Fruit fly (Drosophila melanogaster): ENCODE results near the gene Aladin.

Gene Aladin

DNA sequence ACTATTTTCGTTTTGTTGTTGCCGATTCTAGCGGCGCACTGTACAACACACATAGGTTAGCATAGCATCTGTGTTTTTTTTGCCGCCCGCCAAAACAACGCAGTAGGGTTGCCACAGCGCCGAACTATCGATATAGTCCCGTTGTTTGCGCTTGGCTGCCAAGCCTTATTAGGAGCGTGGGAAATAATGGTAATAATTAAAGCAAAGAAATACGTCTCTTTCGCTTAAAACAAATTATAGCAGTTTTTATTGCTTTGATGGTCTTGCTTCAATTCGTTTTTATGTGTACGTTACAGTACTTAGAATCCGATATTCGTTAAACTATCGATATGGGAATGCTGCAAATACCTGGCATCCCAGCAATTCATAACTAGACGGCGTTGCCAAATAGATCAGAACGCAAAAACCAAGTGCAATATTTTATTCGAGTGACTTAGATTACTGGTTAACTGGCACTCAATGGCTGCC is 29.8 kb upstream of the Aladin start, which contains the start of the genes mxc and Larp7 (continued):
- TF ChIP-seq fd3F (GFP tag; optimal IDR thresholded peaks at IDR 0.05) (peak; percentile 55), CG1233 (GFP tag; optimal IDR thresholded peaks at IDR 0.05) (no peak), CG34376 (GFP tag; optimal IDR thresholded peaks at IDR 0.05) (peak; percentile 38), Poxn (GFP tag; IDR thresholded peaks at IDR 0.05) (no peak), CG15479 (GFP tag; optimal IDR thresholded peaks at IDR 0.05) (no peak), Myb (GFP tag; optimal IDR thresholded peaks at IDR 0.05) (peak; percentile 76), CG14710 (tag; optimal IDR thresholded peaks at IDR 0.05) (peak; percentile 80), HLHmδ (GFP tag; optimal IDR thresholded peaks at IDR 0.05) (no peak), ara (GFP tag; IDR thresholded peaks at IDR 0.05) (no peak), Atf6 (GFP tag; IDR thresholded peaks at IDR 0.05) (peak; percentile 40; the same call in 1 of the 2 replicates), CG7745 (tag; optimal IDR thresholded peaks at IDR 0.05) (no peak), CG11560 (tag; IDR thresholded peaks at IDR 0.05) (0 out of 3 replicates have a peak, but pooled peaks have one; percentile 50), hb (GFP tag; IDR thresholded peaks at IDR 0.05; ENCODE audit: partially characterized antibody) (peak; percentile 88), CG16863 (GFP tag; optimal IDR thresholded peaks at IDR 0.05) (peak; percentile 33), repo (GFP tag; optimal IDR thresholded peaks at IDR 0.05) (no peak), CG2712 (tag; optimal IDR thresholded peaks at IDR 0.05) (peak; percentile 64), ERR (GFP tag; optimal IDR thresholded peaks at IDR 0.05) (peak; percentile 24), Dip3 (GFP tag; optimal IDR thresholded peaks at IDR 0.05) (peak; percentile 68), chif (GFP tag; optimal IDR thresholded peaks at IDR 0.05) (peak; percentile 51 to 67), CG13123 (GFP tag; optimal IDR thresholded peaks at IDR 0.05) (peak; percentile 8), CG3847 (GFP tag; IDR thresholded peaks at IDR 0.05) (peak; percentile 85), mam (GFP tag; optimal IDR thresholded peaks at IDR 0.05) (peak; percentile 69), insv (GFP tag; optimal IDR thresholded peaks at IDR 0.05) (peak in 1 of 2 experiments; percentile 63), Rfx (GFP tag; IDR thresholded peaks at IDR 0.05) (peak; percentile 64), CG1602 (GFP tag; optimal IDR thresholded peaks at IDR 0.05) (peak; percentile 34), tx (GFP tag; optimal IDR thresholded peaks at IDR 0.05) (peak; percentile 54), cg (GFP tag; optimal IDR thresholded peaks at IDR 0.05) (no peak), CG4820 (GFP tag; optimal IDR thresholded peaks at IDR 0.05) (peak; percentile 41), HLH4C (GFP tag; IDR thresholded peaks at IDR 0.05; ENCODE audit: partially characterized antibody) (peak; percentile 80), CG12155 (GFP tag; optimal IDR thresholded peaks at IDR 0.05) (peak; percentile 65), CG10462 (GFP tag; optimal IDR thresholded peaks at IDR 0.05) (peak; percentile 32), z (GFP tag; IDR thresholded peaks at IDR 0.05) (no peak), phol (tag; optimal IDR thresholded peaks at IDR 0.05) (peak; percentile 70), CG9727 (GFP tag; optimal IDR thresholded peaks at IDR 0.05) (peak; percentile 61), bcd (GFP tag; optimal IDR thresholded peaks at IDR 0.05) (peak; percentile 49), Doc3 (GFP tag; IDR thresholded peaks at IDR 0.05; ENCODE audit: partially characterized antibody) (peak; percentile 82), Adf1 (GFP tag; IDR thresholded peaks at IDR 0.05) (0 out of 2 replicates have a peak, but pooled peaks have one; percentile 26), NC2β (GFP tag; optimal IDR thresholded peaks at IDR 0.05) (peak; percentile 36), Mad (GFP tag; optimal IDR thresholded peaks at IDR 0.05) (peak; percentile 47), da (GFP tag; optimal IDR thresholded peaks at IDR 0.05) (peak; percentile 70), sob (GFP tag; IDR thresholded peaks at IDR 0.05) (peak; percentile 38; the same call in 1 of the 2 replicates), BEAF-32 (GFP tag; optimal IDR thresholded peaks at IDR 0.05) (peak; percentile 94), Ssrp (tag; optimal IDR thresholded peaks at IDR 0.05) (peak; percentile 59), CG9609 (GFP tag; optimal IDR thresholded peaks at IDR 0.05) (peak; percentile 76), Hr39 (optimal IDR thresholded peaks at IDR 0.05) (no peak), Dp (GFP tag; optimal IDR thresholded peaks at IDR 0.05) (peak; percentile 68), shn (GFP tag; optimal IDR thresholded peaks at IDR 0.05) (peak; percentile 63), CG9876 (GFP tag; optimal IDR thresholded peaks at IDR 0.05) (peak; percentile 39), Taf1 (GFP tag; IDR thresholded peaks at IDR 0.05) (0 out of 2 replicates have a peak, but pooled peaks have one; percentile 28), CG4360 (GFP tag; IDR thresholded peaks at IDR 0.05) (0 out of 2 replicates have a peak, but pooled peaks have one; percentile 32), vvl (GFP tag; IDR thresholded peaks at IDR 0.05) (peak; percentile 21; the same call in 1 of the 2 replicates)
